Fruit fly (Drosophila melanogaster): ENCODE measurements around the gene CG7208.

The CG7208 gene

DNA sequence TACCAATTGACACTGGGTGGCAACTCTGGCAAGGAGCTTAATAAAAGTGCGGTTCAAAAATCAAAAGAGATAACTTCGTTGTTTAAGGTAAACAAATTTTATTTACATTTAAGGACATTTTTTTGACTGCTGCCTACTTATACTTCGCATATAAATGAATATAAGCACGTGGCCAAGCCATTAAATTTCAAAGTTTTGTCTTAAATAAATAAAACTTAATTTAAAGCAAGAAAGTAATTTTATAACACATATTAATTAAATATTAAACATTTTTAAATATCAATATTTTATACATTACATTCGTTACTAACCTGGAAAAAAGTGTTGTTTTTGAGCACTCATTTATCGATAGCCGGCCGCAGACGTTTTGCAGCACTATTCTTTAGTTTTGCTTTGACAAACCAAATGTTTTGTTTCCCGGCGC lies 3.2 kb upstream of the CG7208 start, which contains the start of the genes CG12321 and MED17 (continued):
- peak; percentile 68 for TF ChIP-seq CG12299 (tag; optimal IDR thresholded peaks at IDR 0.05)
- peak; percentile 61 for TF ChIP-seq CG6854 (GFP tag; optimal IDR thresholded peaks at IDR 0.05)
- peak; percentile 82 for TF ChIP-seq Atf6 (GFP tag; IDR thresholded peaks at IDR 0.05)
- TF ChIP-seq CG1603 (tag; optimal IDR thresholded peaks at IDR 0.05), result no peak
- peak; percentile 90 for TF ChIP-seq CG2678 (tag; optimal IDR thresholded peaks at IDR 0.05)
- TF ChIP-seq dmrt99B (tag; optimal IDR thresholded peaks at IDR 0.05), result peak; percentile 77
- peak; percentile 79 for TF ChIP-seq chm (GFP tag; IDR thresholded peaks at IDR 0.05)
- no peak for TF ChIP-seq hkb (optimal IDR thresholded peaks at IDR 0.05)
- peak; percentile 75 for TF ChIP-seq hkb (GFP tag; IDR thresholded peaks at IDR 0.05)
- no peak for TF ChIP-seq zen2 (GFP tag; IDR thresholded peaks at IDR 0.05; ENCODE audit: partially characterized antibody)
- TF ChIP-seq gcm (GFP tag; optimal IDR thresholded peaks at IDR 0.05), result peak; percentile 61
- TF ChIP-seq CG14014 (GFP tag; IDR thresholded peaks at IDR 0.05), result peak; percentile 87
- TF ChIP-seq Stat92E (GFP tag; optimal IDR thresholded peaks at IDR 0.05), result no peak
- TF ChIP-seq CG4730 (GFP tag; IDR thresholded peaks at IDR 0.05), result peak; percentile 79
- TF ChIP-seq CG31388 (GFP tag; optimal IDR thresholded peaks at IDR 0.05), result peak; percentile 82
- TF ChIP-seq CG11456 (GFP tag; IDR thresholded peaks at IDR 0.05), result peak; percentile 92
- TF ChIP-seq run (tag; optimal IDR thresholded peaks at IDR 0.05), result no peak
- TF ChIP-seq trem (tag; optimal IDR thresholded peaks at IDR 0.05), result peak; percentile 90
- no peak for TF ChIP-seq pros (GFP tag; optimal IDR thresholded peaks at IDR 0.05)
- TF ChIP-seq CG8089 (GFP tag; optimal IDR thresholded peaks at IDR 0.05), result peak; percentile 40
- peak; percentile 84 for TF ChIP-seq YL-1 (GFP tag; optimal IDR thresholded peaks at IDR 0.05)
- TF ChIP-seq Eip74EF (GFP tag; optimal IDR thresholded peaks at IDR 0.05), result peak in 1 of 2 experiments; percentile 76
- peak; percentile 79 for TF ChIP-seq psq (GFP tag; optimal IDR thresholded peaks at IDR 0.05)
- peak; percentile 88 for TF ChIP-seq lmd (GFP tag; IDR thresholded peaks at IDR 0.05)
- peak; percentile 77 for TF ChIP-seq CG15696 (tag; optimal IDR thresholded peaks at IDR 0.05)
- TF ChIP-seq nerfin-2 (GFP tag; IDR thresholded peaks at IDR 0.05; ENCODE audit: partially characterized antibody), result no peak
- peak; percentile 76; the same call in 2 of the 3 replicates for TF ChIP-seq CG3726 (GFP tag; IDR thresholded peaks at IDR 0.05)
- no peak for TF ChIP-seq inv (GFP tag; IDR thresholded peaks at IDR 0.05; ENCODE audit: partially characterized antibody)
- TF ChIP-seq CG1529 (GFP tag; optimal IDR thresholded peaks at IDR 0.05), result peak; percentile 68
- TF ChIP-seq gt (GFP tag; IDR thresholded peaks at IDR 0.05), result peak; percentile 70
- TF ChIP-seq CG1647 (GFP tag; optimal IDR thresholded peaks at IDR 0.05), result peak; percentile 62
- TF ChIP-seq bigmax (GFP tag; optimal IDR thresholded peaks at IDR 0.05), result no peak
- peak; percentile 89 for TF ChIP-seq lbe (GFP tag; optimal IDR thresholded peaks at IDR 0.05)
- TF ChIP-seq dpn (GFP tag; optimal IDR thresholded peaks at IDR 0.05), result peak; percentile 66 to 93
- peak; percentile 69 for TF ChIP-seq CG14050 (GFP tag; IDR thresholded peaks at IDR 0.05)
- peak; percentile 78 for TF ChIP-seq ttk (GFP tag; IDR thresholded peaks at IDR 0.05)
- TF ChIP-seq cad (GFP tag; optimal IDR thresholded peaks at IDR 0.05), result no peak
- peak; percentile 70 for TF ChIP-seq CG17612 (GFP tag; IDR thresholded peaks at IDR 0.05)
- TF ChIP-seq CG10321 (GFP tag; IDR thresholded peaks at IDR 0.05), result peak; percentile 43; the same call in 1 of the 2 replicates
- peak; percentile 46 for TF ChIP-seq pzg (GFP tag; optimal IDR thresholded peaks at IDR 0.05)
- peak; percentile 85 for TF ChIP-seq fd96Cb (tag; optimal IDR thresholded peaks at IDR 0.05)
- peak; percentile 74 for TF ChIP-seq peb (GFP tag; IDR thresholded peaks at IDR 0.05)
- no peak for TF ChIP-seq emc (GFP tag; optimal IDR thresholded peaks at IDR 0.05)
- TF ChIP-seq gcm2 (GFP tag; optimal IDR thresholded peaks at IDR 0.05), result peak; percentile 62
- TF ChIP-seq org-1 (GFP tag; optimal IDR thresholded peaks at IDR 0.05), result peak; percentile 62
- peak; percentile 5 for TF ChIP-seq Sin3A (optimal IDR thresholded peaks at IDR 0.05)
- no peak for TF ChIP-seq wek (GFP tag; optimal IDR thresholded peaks at IDR 0.05)
- no peak for TF ChIP-seq NC2β (GFP tag; optimal IDR thresholded peaks at IDR 0.05)
- TF ChIP-seq CG34422 (GFP tag; IDR thresholded peaks at IDR 0.05), result peak; percentile 89
- TF ChIP-seq Nf-YC (tag; optimal IDR thresholded peaks at IDR 0.05), result peak; percentile 72
- TF ChIP-seq Spps (tag; optimal IDR thresholded peaks at IDR 0.05), result peak; percentile 57
